Worm (Caenorhabditis elegans) whole organism, late embryonic: ENCODE measurements around the gene tftc-3.

ENCODE experiments used
- ceh-22 ChIP-seq: sonication (generic microtip); optimal IDR thresholded peaks from 2 replicates; lab custom pipeline; 2017; ENCODE audit warnings: missing biosample characterization, missing genetic modification characterization
- ceh-6 ChIP-seq: fragments of 200-800 bp; sonication (Bioruptor generic); optimal IDR thresholded peaks from 2 replicates; lab custom pipeline; 2018; ENCODE audit warnings: mild to moderate bottlenecking, missing genetic modification characterization, missing compliant biosample characterization
- nfya-1 ChIP-seq: sonication (generic microtip); optimal IDR thresholded peaks from 2 replicates; lab custom pipeline; 2017; ENCODE audit warnings: missing genetic modification characterization, mild to moderate bottlenecking, missing compliant biosample characterization, antibody characterized with exemption, moderate library complexity
- sdc-2 ChIP-seq: sonication (generic microtip); optimal IDR thresholded peaks from 2 replicates; lab custom pipeline; 2016; ENCODE audit warnings: missing genotype, missing genetic modification characterization, missing compliant biosample characterization

DNA sequence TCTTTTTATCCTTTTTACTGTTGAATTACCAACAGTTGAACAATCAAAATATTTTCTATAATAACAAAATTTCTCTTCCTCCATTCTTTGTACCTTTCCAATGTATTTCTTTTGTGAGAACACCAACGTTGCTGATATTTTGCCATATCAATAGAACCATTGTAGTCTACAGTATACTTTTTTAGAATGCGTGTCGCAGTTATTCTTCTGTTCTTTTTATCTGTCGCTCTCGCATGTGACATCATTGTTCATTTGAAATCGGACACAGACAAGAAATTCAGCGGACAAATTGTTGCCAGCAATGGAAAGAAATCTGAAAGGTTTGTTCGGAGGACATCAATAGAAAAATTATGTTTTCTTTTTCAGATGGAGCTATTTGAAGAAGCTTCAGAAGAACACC lies 8.2 kb downstream of the tftc-3 start, which contains the start of gene ZK856.7:
- TF ChIP-seq ceh-6 (no peak), ceh-22 (tag; lab: Kevin White, UChicago) (no peak), nfya-1 (no peak), sdc-2 (tag; lab: Kevin White, UChicago) (no peak)
